Worm (Caenorhabditis elegans) whole organism, late embryonic: ENCODE measurements around the gene T10H4.4.

Experiments
- ahr-1 ChIP-seq: sonication (generic microtip); optimal IDR thresholded peaks from 2 replicates; lab custom pipeline; 2016; ENCODE audit warnings: missing genetic modification characterization, missing compliant biosample characterization
- ceh-24 ChIP-seq: sonication (generic microtip); optimal IDR thresholded peaks from 2 replicates; lab custom pipeline; 2016; ENCODE audit warnings: mild to moderate bottlenecking, missing genetic modification characterization, missing compliant biosample characterization
- che-1 ChIP-seq: sonication (generic microtip); optimal IDR thresholded peaks from 2 replicates; lab custom pipeline; 2016; ENCODE audit warnings: mild to moderate bottlenecking, missing genetic modification characterization, missing compliant biosample characterization
- fax-1 ChIP-seq: sonication (generic microtip); optimal IDR thresholded peaks from 2 replicates; lab custom pipeline; 2016; ENCODE audit warnings: missing genotype, missing genetic modification characterization, missing compliant biosample characterization
- fkh-10 ChIP-seq: fragments of 150-350 bp; optimal IDR thresholded peaks from 2 replicates; lab custom pipeline; 2014; ENCODE audit warnings: missing biosample characterization, missing genetic modification reagents, missing genetic modification characterization
- nhr-11 ChIP-seq: fragments of 150-350 bp; optimal IDR thresholded peaks from 2 replicates; lab custom pipeline; 2014; ENCODE audit warnings: missing biosample characterization, missing genetic modification characterization
- pag-3 ChIP-seq: sonication (generic microtip); optimal IDR thresholded peaks from 2 replicates; lab custom pipeline; 2016; ENCODE audit warnings: missing compliant biosample characterization, missing genetic modification characterization, borderline replicate concordance
- pax-1 ChIP-seq: fragments of 150-350 bp; optimal IDR thresholded peaks from 2 replicates; lab custom pipeline; 2014; ENCODE audit warnings: missing biosample characterization, missing genetic modification characterization
- pha-4 ChIP-seq: fragments of 150-350 bp; optimal IDR thresholded peaks from 2 replicates; lab custom pipeline; 2018; ENCODE audit warnings: missing biosample characterization, missing genetic modification reagents, missing genetic modification characterization

DNA sequence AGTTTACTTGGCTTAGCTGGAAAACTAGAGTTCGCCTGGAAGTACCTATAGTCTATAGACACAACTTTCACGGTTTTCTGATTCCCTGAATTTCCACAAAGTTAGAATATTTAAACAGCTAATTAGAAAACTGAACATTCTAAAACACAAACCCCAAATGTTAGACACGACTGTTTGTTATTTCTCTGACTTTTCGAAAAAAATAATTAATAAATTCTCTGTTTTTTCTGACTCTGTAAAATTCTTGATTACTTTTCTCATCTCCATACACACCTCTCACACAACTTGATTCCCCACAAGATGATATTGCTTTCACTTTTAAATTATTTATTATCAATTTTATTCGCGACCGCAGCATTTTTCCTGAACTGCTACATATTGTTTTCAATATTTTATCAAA lies 18.6 kb downstream of the T10H4.4 start, which contains the start of gene srbc-75:
- TF ChIP-seq pax-1 (tag; lab: Kevin White, UChicago): no peak
- no peak for TF ChIP-seq che-1 (tag; lab: Kevin White, UChicago)
- no peak for TF ChIP-seq ceh-24
- no peak for TF ChIP-seq nhr-11 (tag; lab: Kevin White, UChicago)
- TF ChIP-seq fkh-10 (GFP tag; lab: Kevin White, UChicago): no peak
- TF ChIP-seq ahr-1 (tag; lab: Kevin White, UChicago): no peak
- TF ChIP-seq pag-3 (tag; lab: Kevin White, UChicago): no peak
- TF ChIP-seq pha-4 (tag; lab: Kevin White, UChicago): no peak
- TF ChIP-seq fax-1 (tag; lab: Kevin White, UChicago): no peak
